Fruit fly (Drosophila melanogaster): ENCODE measurements around the gene CG13038.

DNA sequence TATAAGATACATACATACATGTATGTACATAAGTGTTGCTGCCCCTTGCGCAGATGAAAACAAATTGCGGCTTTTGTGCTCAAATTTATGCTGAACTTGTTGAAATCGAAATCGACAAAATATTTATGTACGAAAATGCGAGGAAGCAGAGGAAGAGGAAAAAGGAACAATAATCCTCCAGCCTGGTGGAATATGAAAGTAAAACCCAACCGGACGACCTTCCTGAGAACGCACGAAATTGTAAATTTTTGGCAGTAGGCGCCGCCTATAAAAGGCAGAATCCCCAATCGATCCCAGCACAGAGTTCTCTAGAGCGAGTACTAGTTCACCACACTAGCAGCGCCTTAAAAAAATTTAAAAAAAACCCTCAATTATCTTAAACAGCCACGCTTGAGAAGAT lies 36.9 kb upstream of the CG13038 start, which contains the start of gene Cpr72Eb:
- TF ChIP-seq Sin3A (optimal IDR thresholded peaks at IDR 0.05) = no peak
- no peak for TF ChIP-seq ttk (optimal IDR thresholded peaks at IDR 0.05)
- no peak for TF ChIP-seq psq (optimal IDR thresholded peaks at IDR 0.05)
- TF ChIP-seq Myc (optimal IDR thresholded peaks at IDR 0.05) = no peak
- no peak for TF ChIP-seq h (optimal IDR thresholded peaks at IDR 0.05)

Measured in Kc167 (cell line).